Fruit fly (Drosophila melanogaster): Measurements from ENCODE around the gene CG15021.

CG15021 gene

DNA sequence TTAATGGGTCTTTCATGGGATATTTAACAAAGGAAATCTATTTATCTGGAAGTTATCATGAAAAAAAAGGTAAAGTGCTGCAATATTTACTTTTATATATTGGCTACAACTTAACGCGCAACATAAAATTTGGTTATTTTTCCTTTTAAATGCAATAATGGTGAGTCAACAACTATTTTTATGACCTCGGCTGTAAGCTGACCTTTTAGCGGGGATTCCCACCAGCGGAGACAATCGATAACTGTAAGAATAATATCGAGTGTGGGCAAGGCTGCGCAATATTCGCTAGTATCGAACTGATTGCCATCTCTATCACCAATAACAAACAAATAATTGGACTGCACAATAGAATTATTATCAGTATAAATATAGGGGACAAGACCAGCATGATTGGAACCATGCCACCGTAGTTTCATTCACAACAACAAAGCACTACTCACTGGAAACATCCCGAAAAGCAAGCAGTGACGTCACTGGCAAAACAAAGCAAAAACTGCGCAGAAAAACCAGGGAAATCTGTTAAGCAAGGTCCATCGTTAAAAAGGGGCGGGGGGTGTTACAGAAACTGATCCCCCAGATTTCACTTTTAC is 33.2 kb upstream of the CG15021 start, which contains the start of gene Syx17 (continued):
- TF ChIP-seq MESR4 (GFP tag; optimal IDR thresholded peaks at IDR 0.05), result peak; percentile 86
- peak; percentile 42 for TF ChIP-seq gfzf (GFP tag; optimal IDR thresholded peaks at IDR 0.05)
- peak; percentile 85 for TF ChIP-seq inv (GFP tag; IDR thresholded peaks at IDR 0.05; ENCODE audit: partially characterized antibody)
- TF ChIP-seq CHES-1-like (GFP tag; optimal IDR thresholded peaks at IDR 0.05), result peak; percentile 87
- TF ChIP-seq CG12744 (GFP tag; optimal IDR thresholded peaks at IDR 0.05), result peak; percentile 38
- no peak for TF ChIP-seq MTF-1 (GFP tag; optimal IDR thresholded peaks at IDR 0.05; ENCODE audit: borderline replicate concordance)
- peak; percentile 30 for TF ChIP-seq CG9876 (GFP tag; optimal IDR thresholded peaks at IDR 0.05)
- no peak for TF ChIP-seq odd (GFP tag; optimal IDR thresholded peaks at IDR 0.05)
- TF ChIP-seq CG30403 (GFP tag; optimal IDR thresholded peaks at IDR 0.05), result peak; percentile 66
- no peak for TF ChIP-seq sr (GFP tag; IDR thresholded peaks at IDR 0.05)
- peak; percentile 33 for TF ChIP-seq CG4707 (GFP tag; optimal IDR thresholded peaks at IDR 0.05)
- peak; percentile 57; the same call in 1 of the 2 replicates for TF ChIP-seq crol (GFP tag; IDR thresholded peaks at IDR 0.05)
- TF ChIP-seq CG14710 (tag; optimal IDR thresholded peaks at IDR 0.05), result peak; percentile 62
- TF ChIP-seq CG7928 (GFP tag; optimal IDR thresholded peaks at IDR 0.05), result peak; percentile 58
- TF ChIP-seq Sin3A (optimal IDR thresholded peaks at IDR 0.05), result peak; percentile 53
- TF ChIP-seq Ravus (GFP tag; IDR thresholded peaks at IDR 0.05), result no peak
- TF ChIP-seq Mes4 (GFP tag; optimal IDR thresholded peaks at IDR 0.05), result peak; percentile 48
- TF ChIP-seq CG4360 (GFP tag; IDR thresholded peaks at IDR 0.05), result peak; percentile 25; the same call in 1 of the 2 replicates
- peak; percentile 44 for TF ChIP-seq Max (GFP tag; optimal IDR thresholded peaks at IDR 0.05)
- TF ChIP-seq chn (GFP tag; optimal IDR thresholded peaks at IDR 0.05), result peak; percentile 69
- peak; percentile 88 for TF ChIP-seq Scr (GFP tag; IDR thresholded peaks at IDR 0.05; ENCODE audit: partially characterized antibody)
- TF ChIP-seq CG1647 (GFP tag; optimal IDR thresholded peaks at IDR 0.05), result peak; percentile 20
- TF ChIP-seq Pdp1 (GFP tag; optimal IDR thresholded peaks at IDR 0.05), result peak; percentile 50 to 68
- peak; percentile 20 for TF ChIP-seq CG11723 (GFP tag; optimal IDR thresholded peaks at IDR 0.05)
- peak; percentile 53 for TF ChIP-seq lab (GFP tag; optimal IDR thresholded peaks at IDR 0.05)
- peak; percentile 25 for TF ChIP-seq Deaf1 (tag; optimal IDR thresholded peaks at IDR 0.05)
- TF ChIP-seq seq (GFP tag; IDR thresholded peaks at IDR 0.05), result no peak
- no peak for TF ChIP-seq CG14667 (GFP tag; IDR thresholded peaks at IDR 0.05)
- no peak for TF ChIP-seq CG30431 (GFP tag; optimal IDR thresholded peaks at IDR 0.05)
- peak; percentile 72 for TF ChIP-seq ci (GFP tag; IDR thresholded peaks at IDR 0.05)
- peak; percentile 47 for TF ChIP-seq D19A (tag; optimal IDR thresholded peaks at IDR 0.05)
- TF ChIP-seq yki (optimal IDR thresholded peaks at IDR 0.05), result no peak
- TF ChIP-seq CG1792 (GFP tag; optimal IDR thresholded peaks at IDR 0.05), result peak; percentile 51
- no peak for TF ChIP-seq Usf (GFP tag; optimal IDR thresholded peaks at IDR 0.05)
- no peak for TF ChIP-seq CG10565 (GFP tag; optimal IDR thresholded peaks at IDR 0.05)
- no peak for TF ChIP-seq CG10274 (GFP tag; optimal IDR thresholded peaks at IDR 0.05)
- TF ChIP-seq Aef1 (GFP tag; IDR thresholded peaks at IDR 0.05), result peak; percentile 40; the same call in 2 of the 3 replicates
- TF ChIP-seq maf-S (GFP tag; optimal IDR thresholded peaks at IDR 0.05), result peak; percentile 50
- TF ChIP-seq BEAF-32 (GFP tag; optimal IDR thresholded peaks at IDR 0.05), result peak; percentile 94
- peak; percentile 79 for TF ChIP-seq CG2120 (GFP tag; optimal IDR thresholded peaks at IDR 0.05)
- TF ChIP-seq her (GFP tag; optimal IDR thresholded peaks at IDR 0.05), result peak; percentile 59
- TF ChIP-seq bcd (GFP tag; optimal IDR thresholded peaks at IDR 0.05), result peak; percentile 51
- TF ChIP-seq NC2α (GFP tag; optimal IDR thresholded peaks at IDR 0.05), result peak; percentile 26
- peak; percentile 54 for TF ChIP-seq Dip3 (GFP tag; optimal IDR thresholded peaks at IDR 0.05)
- TF ChIP-seq Hmr (GFP tag; optimal IDR thresholded peaks at IDR 0.05), result peak; percentile 72
- TF ChIP-seq sc (optimal IDR thresholded peaks at IDR 0.05), result no peak
- no peak for TF ChIP-seq sc (GFP tag; optimal IDR thresholded peaks at IDR 0.05)
- TF ChIP-seq sob (GFP tag; IDR thresholded peaks at IDR 0.05), result peak; percentile 71
- peak; percentile 31 for TF ChIP-seq CG12299 (tag; optimal IDR thresholded peaks at IDR 0.05)
- peak; percentile 65 for TF ChIP-seq CG7839 (tag; optimal IDR thresholded peaks at IDR 0.05)
- no peak for TF ChIP-seq Hand (GFP tag; optimal IDR thresholded peaks at IDR 0.05)
